Fruit fly (Drosophila melanogaster): ENCODE data around the gene CG34345.

Gene CG34345

DNA sequence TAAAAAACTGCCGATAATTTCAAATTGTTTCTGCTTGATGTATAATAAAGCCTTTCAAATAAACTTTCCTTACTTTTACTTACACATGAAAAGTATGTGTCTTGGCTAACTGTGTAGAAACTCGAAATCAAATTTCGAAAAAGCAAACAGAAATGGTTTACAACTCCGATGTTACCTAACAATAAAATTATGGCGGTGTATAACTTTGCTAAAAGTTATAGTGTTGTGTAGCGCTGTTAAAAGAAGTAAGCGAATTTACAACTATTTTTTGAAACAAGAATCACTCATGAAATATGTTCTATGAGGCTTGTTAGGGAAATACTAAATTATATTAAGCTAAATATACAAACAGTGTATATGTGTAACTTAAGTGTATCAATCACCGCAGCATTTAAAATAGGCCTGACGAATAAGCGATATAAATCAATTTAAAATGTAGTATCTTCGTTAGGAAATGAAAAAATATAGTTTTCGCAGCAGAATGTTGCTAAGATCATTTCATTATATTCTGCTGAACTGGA, at the start of gene CG34345 (continued):
- peak; percentile 58 for TF ChIP-seq Dek (tag; optimal IDR thresholded peaks at IDR 0.05)
- no peak for TF ChIP-seq Elba2 (GFP tag; optimal IDR thresholded peaks at IDR 0.05)
- TF ChIP-seq CG4854 (GFP tag; optimal IDR thresholded peaks at IDR 0.05), result no peak
- TF ChIP-seq Hr39 (optimal IDR thresholded peaks at IDR 0.05), result no peak
- TF ChIP-seq CG11085 (GFP tag; IDR thresholded peaks at IDR 0.05), result no peak
- TF ChIP-seq MBD-R2 (GFP tag; IDR thresholded peaks at IDR 0.05), result no peak
- no peak for TF ChIP-seq btn (GFP tag; optimal IDR thresholded peaks at IDR 0.05)
- TF ChIP-seq ttk (GFP tag; IDR thresholded peaks at IDR 0.05), result no peak
- TF ChIP-seq scrt (GFP tag; optimal IDR thresholded peaks at IDR 0.05), result no peak
- TF ChIP-seq sim (GFP tag; IDR thresholded peaks at IDR 0.05), result no peak
- TF ChIP-seq Hr51 (GFP tag; optimal IDR thresholded peaks at IDR 0.05), result no peak
- TF ChIP-seq eve (GFP tag; optimal IDR thresholded peaks at IDR 0.05), result no peak
- peak; percentile 40 for TF ChIP-seq CG13624 (GFP tag; optimal IDR thresholded peaks at IDR 0.05)
- peak; percentile 45 for TF ChIP-seq CG3847 (GFP tag; IDR thresholded peaks at IDR 0.05)
- no peak for TF ChIP-seq exex (tag; optimal IDR thresholded peaks at IDR 0.05)
- no peak for TF ChIP-seq Aef1 (GFP tag; IDR thresholded peaks at IDR 0.05)
- no peak for TF ChIP-seq fru (optimal IDR thresholded peaks at IDR 0.05)
- TF ChIP-seq CG1024 (GFP tag; IDR thresholded peaks at IDR 0.05), result no peak
- no peak for TF ChIP-seq CG32772 (GFP tag; IDR thresholded peaks at IDR 0.05)
- TF ChIP-seq stwl (tag; optimal IDR thresholded peaks at IDR 0.05), result peak; percentile 100
- TF ChIP-seq Bdp1 (GFP tag; optimal IDR thresholded peaks at IDR 0.05), result no peak
- TF ChIP-seq tup (GFP tag; optimal IDR thresholded peaks at IDR 0.05), result no peak
- no peak for TF ChIP-seq Oli (tag; optimal IDR thresholded peaks at IDR 0.05)
- peak; percentile 78 for TF ChIP-seq Lhr (GFP tag; optimal IDR thresholded peaks at IDR 0.05)
- no peak for TF ChIP-seq fd3F (GFP tag; optimal IDR thresholded peaks at IDR 0.05)
- no peak for TF ChIP-seq Trl (optimal IDR thresholded peaks at IDR 0.05)
- no peak for TF ChIP-seq Trl (GFP tag; optimal IDR thresholded peaks at IDR 0.05)
- TF ChIP-seq Sin3A (optimal IDR thresholded peaks at IDR 0.05), result no peak
- no peak for TF ChIP-seq org-1 (GFP tag; optimal IDR thresholded peaks at IDR 0.05)
- TF ChIP-seq Fer2 (tag; optimal IDR thresholded peaks at IDR 0.05), result no peak
- TF ChIP-seq CG7745 (tag; optimal IDR thresholded peaks at IDR 0.05), result no peak
- no peak for TF ChIP-seq CG12236 (GFP tag; optimal IDR thresholded peaks at IDR 0.05)
- no peak for TF ChIP-seq CG43689 (GFP tag; IDR thresholded peaks at IDR 0.05)
- TF ChIP-seq CG6765 (GFP tag; optimal IDR thresholded peaks at IDR 0.05), result no peak
- no peak for TF ChIP-seq Ravus (GFP tag; IDR thresholded peaks at IDR 0.05)
- TF ChIP-seq CG4820 (GFP tag; optimal IDR thresholded peaks at IDR 0.05), result no peak
- peak; percentile 81 for TF ChIP-seq CG6791 (GFP tag; IDR thresholded peaks at IDR 0.05; ENCODE audit: partially characterized antibody)
- TF ChIP-seq H15 (GFP tag; IDR thresholded peaks at IDR 0.05), result no peak
- TF ChIP-seq Xrp1 (GFP tag; IDR thresholded peaks at IDR 0.05), result no peak
- no peak for TF ChIP-seq CG8924 (tag; optimal IDR thresholded peaks at IDR 0.05)
- no peak for TF ChIP-seq CG1602 (GFP tag; optimal IDR thresholded peaks at IDR 0.05)
- no peak for TF ChIP-seq sd (tag; optimal IDR thresholded peaks at IDR 0.05)
- peak; percentile 49; the same call in 1 of the 2 replicates for TF ChIP-seq Scr (GFP tag; IDR thresholded peaks at IDR 0.05; ENCODE audit: partially characterized antibody)
- TF ChIP-seq repo (GFP tag; optimal IDR thresholded peaks at IDR 0.05), result no peak
- no peak for TF ChIP-seq Rx (GFP tag; IDR thresholded peaks at IDR 0.05)
- no peak for TF ChIP-seq dm (GFP tag; optimal IDR thresholded peaks at IDR 0.05)
- TF ChIP-seq klu (GFP tag; IDR thresholded peaks at IDR 0.05), result peak; percentile 28; the same call in 1 of the 2 replicates
- peak; percentile 25 for TF ChIP-seq Hsf (GFP tag; optimal IDR thresholded peaks at IDR 0.05)
- TF ChIP-seq zfh2 (GFP tag; optimal IDR thresholded peaks at IDR 0.05), result peak; percentile 26
- no peak for TF ChIP-seq twi (tag; optimal IDR thresholded peaks at IDR 0.05)
- no peak for TF ChIP-seq CG10321 (GFP tag; IDR thresholded peaks at IDR 0.05)
- no peak for TF ChIP-seq CG15479 (GFP tag; optimal IDR thresholded peaks at IDR 0.05)
- no peak for TF ChIP-seq z (GFP tag; IDR thresholded peaks at IDR 0.05)

Data from whole organism, embryonic.